Fruit fly (Drosophila melanogaster) Kc167 (cell line): Measurements from ENCODE around the gene CG12560.

Source experiments
- Myc ChIP-seq: fragments of >200 bp; optimal IDR thresholded peaks from 2 replicates; lab custom pipeline; 2017; ENCODE audit warnings: missing external identifiers
- Sin3A ChIP-seq: fragments of >200 bp; optimal IDR thresholded peaks from 2 replicates; lab custom pipeline; 2018; ENCODE audit warnings: missing external identifiers
- h ChIP-seq: fragments of >200 bp; optimal IDR thresholded peaks from 3 replicates; lab custom pipeline; 2018; ENCODE audit warnings: missing external identifiers
- insv ChIP-seq: fragments of >200 bp; optimal IDR thresholded peaks from 3 replicates; lab custom pipeline; 2018; ENCODE audit warnings: missing external identifiers
- psq ChIP-seq: fragments of >200 bp; optimal IDR thresholded peaks from 2 replicates; lab custom pipeline; 2017; ENCODE audit warnings: missing external identifiers
- ttk ChIP-seq: sonication (Bioruptor generic); optimal IDR thresholded peaks from 2 replicates; lab custom pipeline; 2017; ENCODE audit warnings: missing external identifiers

The CG12560 gene

dm6 chr2L:8009283-8010211 lies at the start of gene CG12560:
Gene CG12560, minus strand, starts transcription at chr2L:8009477.
- TF ChIP-seq Myc (lab: Kevin White, UChicago) (no peak), ttk (lab: Kevin White, UChicago) (no peak), psq (no peak), Sin3A (lab: Kevin White, UChicago) (no peak), insv (lab: Kevin White, UChicago) (no peak), h (no peak)

- TF ChIP-seq ttk (lab: Kevin White, UChicago) (no peak), Sin3A (lab: Kevin White, UChicago) (no peak), psq (no peak), Myc (lab: Kevin White, UChicago) (no peak), h (no peak), insv (lab: Kevin White, UChicago) (no peak)
These were observed 34.0 kb upstream of the CG12560 start, which contains the start of gene Megf8 for dm6 chr2L:8043282-8043668. Gene Megf8, plus strand, starts transcription at chr2L:8043471.

- no peak for TF ChIP-seq insv (lab: Kevin White, UChicago)
- no peak for TF ChIP-seq Myc (lab: Kevin White, UChicago)
- TF ChIP-seq Sin3A (lab: Kevin White, UChicago): no peak
- no peak for TF ChIP-seq ttk (lab: Kevin White, UChicago)
- no peak for TF ChIP-seq h
- no peak for TF ChIP-seq psq
These were observed 33.5 kb upstream of the CG12560 start, which contains the start of gene RpL36A for dm6 chr2L:8042645-8043281. Gene RpL36A, minus strand, starts transcription at chr2L:8042909.

dm6 chr2L:8040872-8041271 lies 31.6 kb upstream of the CG12560 start, which contains the start of gene CCDC53:
Gene CCDC53, plus strand, starts transcription at chr2L:8041106.
- TF ChIP-seq ttk (lab: Kevin White, UChicago) (no peak), psq (no peak), Sin3A (lab: Kevin White, UChicago) (no peak), insv (lab: Kevin White, UChicago) (no peak), h (no peak), Myc (lab: Kevin White, UChicago) (no peak)

dm6 chr2L:8039688-8040087 lies 30.4 kb upstream of the CG12560 start, which contains the start of gene CG7367:
Gene CG7367, minus strand, starts transcription at chr2L:8039788.
- TF ChIP-seq ttk (lab: Kevin White, UChicago) (no peak), Sin3A (lab: Kevin White, UChicago) (no peak), h (no peak), psq (no peak), insv (lab: Kevin White, UChicago) (no peak), Myc (lab: Kevin White, UChicago) (no peak)

dm6 chr2L:8034734-8035133 lies 25.5 kb upstream of the CG12560 start:
- TF ChIP-seq h (no peak), psq (no peak), ttk (lab: Kevin White, UChicago) (no peak), Myc (lab: Kevin White, UChicago) (no peak), insv (lab: Kevin White, UChicago) (no peak), Sin3A (lab: Kevin White, UChicago) (no peak)

dm6 chr2L:8033756-8034155 lies 24.5 kb upstream of the CG12560 start:
- no peak for TF ChIP-seq Sin3A (lab: Kevin White, UChicago)
- no peak for TF ChIP-seq ttk (lab: Kevin White, UChicago)
- TF ChIP-seq Myc (lab: Kevin White, UChicago): no peak
- TF ChIP-seq psq: no peak
- no peak for TF ChIP-seq h
- no peak for TF ChIP-seq insv (lab: Kevin White, UChicago)

- TF ChIP-seq psq (no peak), Myc (lab: Kevin White, UChicago) (no peak), insv (lab: Kevin White, UChicago) (no peak), ttk (lab: Kevin White, UChicago) (no peak), Sin3A (lab: Kevin White, UChicago) (no peak), h (no peak)
These were observed 22.3 kb upstream of the CG12560 start for dm6 chr2L:8031588-8031987.

- TF ChIP-seq h (no peak), insv (lab: Kevin White, UChicago) (no peak), psq (no peak), ttk (lab: Kevin White, UChicago) (no peak), Myc (lab: Kevin White, UChicago) (no peak), Sin3A (lab: Kevin White, UChicago) (no peak)
These were observed 21.5 kb upstream of the CG12560 start, which contains the start of gene Cka for dm6 chr2L:8030693-8031210. Gene Cka, plus strand, starts transcription at chr2L:8030721.

- TF ChIP-seq insv (lab: Kevin White, UChicago): no peak
- TF ChIP-seq psq: no peak
- TF ChIP-seq Myc (lab: Kevin White, UChicago): no peak
- TF ChIP-seq ttk (lab: Kevin White, UChicago): no peak
These were observed 20.8 kb upstream of the CG12560 start for dm6 chr2L:8030102-8030501.

- TF ChIP-seq ttk (lab: Kevin White, UChicago): no peak
- TF ChIP-seq Myc (lab: Kevin White, UChicago): no peak
- TF ChIP-seq h: no peak
- no peak for TF ChIP-seq psq
These were observed 20.0 kb upstream of the CG12560 start, which contains the start of gene baf for dm6 chr2L:8029160-8029852. Gene baf, plus strand, starts transcription at chr2L:8029462.
